Worm (Caenorhabditis elegans) whole organism, dauer: Measurements from ENCODE around the gene kvs-4.

Source experiments
- unc-62 ChIP-seq: sonication (generic microtip); optimal IDR thresholded peaks from 2 replicates; lab custom pipeline; 2017; ENCODE audit warnings: missing biosample characterization, missing genetic modification reagents, missing genetic modification characterization

Gene kvs-4

DNA sequence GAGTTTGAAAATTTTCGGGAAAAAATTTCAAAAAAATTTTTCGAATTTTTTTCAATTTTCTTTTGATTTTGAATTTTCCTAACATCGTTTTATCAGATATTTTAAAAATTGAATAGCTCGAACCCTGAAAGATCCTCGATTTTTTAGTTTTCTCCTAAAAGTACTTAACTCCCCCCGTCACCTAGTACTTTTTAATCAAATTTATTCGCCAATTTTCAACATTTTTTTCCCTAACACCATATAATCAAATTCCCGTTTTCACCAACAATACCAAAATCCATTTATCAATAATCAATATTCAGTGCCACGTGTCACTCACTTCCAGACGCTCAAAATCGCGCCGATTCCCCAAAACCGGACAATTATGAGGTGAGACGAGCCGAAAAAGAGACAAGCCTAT, at the start of gene kvs-4:
Gene kvs-4, plus strand, starts transcription at position 301 of the 400 bp plus-strand sequence.
- no peak for TF ChIP-seq unc-62

DNA sequence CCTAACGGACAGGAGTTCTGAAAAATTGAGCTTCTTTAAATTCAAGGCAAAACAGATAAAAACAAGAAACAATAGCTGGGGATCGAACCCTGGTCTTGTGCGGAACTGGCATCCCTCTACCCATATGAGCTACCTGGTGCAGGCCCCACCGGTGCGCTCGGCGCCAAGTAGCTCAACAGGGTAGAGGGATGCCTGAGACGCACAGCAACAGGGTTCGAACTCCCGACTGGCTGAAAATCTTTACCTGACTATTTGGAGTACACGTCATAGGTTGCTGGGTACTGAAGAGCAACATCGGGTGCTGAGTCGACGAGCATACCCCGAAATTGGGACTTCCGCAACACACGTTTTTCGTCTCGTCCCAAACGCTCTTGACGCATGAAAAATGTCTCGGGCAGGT, 49.5 kb upstream of the kvs-4 start:
- no peak for TF ChIP-seq unc-62

DNA sequence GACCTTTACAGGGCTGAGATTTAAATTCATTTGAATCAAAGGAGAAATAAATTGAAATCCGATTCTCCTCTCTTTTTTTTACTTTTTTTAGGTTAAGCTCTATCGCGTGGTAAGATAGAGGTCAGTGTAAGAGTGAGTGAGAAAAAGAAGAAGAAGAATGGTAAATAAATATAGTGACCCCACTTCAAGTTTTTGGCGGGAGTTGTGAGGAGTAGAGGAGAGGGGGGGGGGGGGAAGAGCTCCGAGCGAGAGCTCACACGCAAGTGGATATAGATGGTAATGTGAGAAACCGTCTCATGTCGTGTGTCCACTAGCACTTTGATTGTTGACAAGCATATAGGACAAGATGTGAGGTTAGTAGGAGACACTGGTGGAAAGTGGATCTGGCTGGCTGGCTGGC, 45.4 kb upstream of the kvs-4 start, which contains the start of gene W05B2.2:
Gene W05B2.2, minus strand, starts transcription at position 101 of the 400 bp plus-strand sequence.
- TF ChIP-seq unc-62 = no peak

DNA sequence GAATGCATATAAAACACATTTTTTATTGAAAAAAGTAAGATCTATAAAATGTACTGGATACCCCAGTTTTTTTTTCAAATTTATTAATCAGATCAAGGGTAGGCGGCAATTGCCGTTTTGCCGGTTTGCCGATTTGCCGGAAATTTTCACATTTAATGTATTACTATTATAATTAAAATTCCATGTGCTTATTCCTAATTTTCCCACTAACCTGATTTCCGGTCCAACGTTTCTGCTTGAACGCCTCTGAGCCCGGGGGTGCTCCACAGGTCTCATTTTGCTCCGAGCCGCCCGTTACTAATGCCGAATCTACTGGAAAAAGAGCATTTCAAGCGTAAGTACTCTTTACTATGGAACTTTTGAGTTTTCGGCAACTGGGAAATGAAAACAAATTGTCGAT, 42.7 kb upstream of the kvs-4 start, which contains the start of gene dhc-4:
Gene dhc-4, plus strand, starts transcription at position 301 of the 400 bp plus-strand sequence.
- no peak for TF ChIP-seq unc-62

DNA sequence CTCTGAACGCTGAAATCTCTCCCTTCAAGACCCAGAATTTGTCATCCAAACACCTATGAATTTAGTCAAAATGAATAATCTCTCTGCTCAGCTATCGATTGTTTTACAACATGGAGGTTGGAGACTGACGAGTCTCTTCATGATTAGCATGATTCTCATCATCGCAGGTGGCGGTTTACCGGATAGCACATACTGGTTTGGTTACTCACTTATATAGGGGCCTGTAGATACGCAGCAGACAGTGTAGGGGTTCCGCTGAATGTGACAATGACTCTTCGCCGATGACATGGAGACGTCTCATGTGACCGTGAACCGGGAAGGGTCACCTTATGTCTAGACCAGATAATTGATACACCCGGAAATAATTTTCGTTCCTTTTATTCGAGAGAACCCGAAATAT, 35.8 kb upstream of the kvs-4 start:
- no peak for TF ChIP-seq unc-62

DNA sequence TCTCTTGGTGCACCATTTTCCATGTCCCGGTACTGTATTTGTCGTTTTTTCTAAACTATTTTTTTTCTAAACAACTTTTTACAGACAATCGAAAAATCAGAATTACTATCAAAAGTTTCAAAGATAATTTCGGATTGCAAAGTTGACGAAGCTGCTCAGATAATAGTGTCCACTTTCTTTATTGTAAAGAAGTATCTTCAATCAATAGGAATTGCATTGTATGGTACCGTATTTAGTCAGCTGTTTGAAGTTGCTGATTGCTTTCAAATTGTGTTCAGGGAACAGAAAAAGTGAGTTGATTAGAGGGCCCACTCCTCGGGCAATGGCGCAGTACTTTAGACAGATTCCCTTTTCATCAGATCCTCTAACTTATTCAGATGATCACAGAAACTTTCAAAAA, 30.8 kb upstream of the kvs-4 start:
- TF ChIP-seq unc-62 = no peak

DNA sequence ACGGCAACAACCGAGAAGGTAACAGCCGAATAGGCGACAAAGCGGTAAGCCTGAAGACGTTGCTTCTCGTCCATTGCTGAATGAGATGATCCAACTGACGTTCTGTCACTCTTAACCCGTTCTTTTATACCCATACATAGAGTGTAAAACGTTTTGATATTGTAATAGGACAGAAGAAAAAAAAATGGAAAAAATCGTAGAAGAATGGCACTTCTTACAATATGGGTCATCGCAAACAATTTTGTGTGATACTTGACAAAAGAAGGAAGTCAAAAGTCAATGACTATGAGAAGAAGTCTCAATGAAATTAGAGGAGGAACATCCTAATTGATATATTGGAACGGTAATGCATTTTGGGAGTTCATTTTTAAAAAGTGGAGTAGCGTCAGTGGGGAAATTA, 29.2 kb upstream of the kvs-4 start, which contains the start of gene col-92:
Gene col-92, minus strand, starts transcription at position 101 of the 400 bp plus-strand sequence.
- TF ChIP-seq unc-62 = no peak

DNA sequence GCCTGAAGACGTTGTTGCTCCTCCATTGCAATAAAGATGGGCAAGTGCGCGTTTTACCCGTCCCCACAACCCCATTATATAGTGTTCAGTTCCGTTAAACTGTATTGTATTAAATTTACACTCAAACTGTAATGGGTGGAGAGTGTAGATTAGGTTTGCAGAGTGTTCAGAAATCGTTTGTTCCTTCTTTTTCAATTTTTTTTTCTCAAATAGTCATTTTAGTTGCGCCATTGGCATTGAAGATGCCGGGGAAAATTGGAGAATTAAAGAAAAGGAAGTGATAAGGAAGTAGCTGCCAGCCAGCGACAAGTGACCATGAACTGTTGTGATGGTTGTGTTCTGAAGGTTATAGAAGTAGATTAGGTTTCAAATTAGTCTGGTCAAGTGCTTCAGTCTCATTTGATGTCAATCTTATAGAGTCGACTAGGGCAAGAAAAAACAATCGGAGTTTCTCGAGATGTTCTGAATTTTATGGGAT, 26.8 kb upstream of the kvs-4 start, which contains the start of gene col-93:
Gene col-93, minus strand, starts transcription at position 51 of the 478 bp plus-strand sequence.
- TF ChIP-seq unc-62 = no peak

DNA sequence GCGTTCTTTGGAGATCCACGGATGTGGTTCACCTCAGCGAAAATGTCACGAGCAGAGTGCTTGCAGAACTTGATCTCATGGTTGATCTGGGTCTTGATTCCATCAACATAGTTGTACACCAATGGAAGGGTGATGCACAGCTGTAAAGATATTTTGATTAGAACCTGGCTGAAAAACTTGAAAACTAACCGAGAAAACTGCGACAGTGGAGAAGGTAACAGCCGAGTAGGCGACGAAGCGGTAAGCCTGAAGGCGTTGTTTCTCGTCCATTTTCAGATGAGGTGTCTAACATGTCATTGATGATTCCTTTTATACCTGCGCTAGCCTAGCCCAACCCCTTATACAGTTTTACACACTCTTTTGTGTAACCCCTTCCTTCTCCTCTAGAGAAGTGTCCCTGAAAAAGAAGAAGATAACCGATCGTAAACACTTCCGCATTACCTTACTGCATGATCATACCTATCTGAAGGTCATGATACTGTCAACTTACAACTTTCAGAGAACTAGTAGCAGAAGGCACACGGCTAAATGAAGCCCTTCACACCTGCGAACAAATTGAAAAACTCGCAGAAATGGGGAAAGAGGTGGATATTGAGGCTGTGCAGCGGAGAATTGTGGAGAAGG, 24.7 kb upstream of the kvs-4 start, which contains the start of gene col-94:
Gene col-94, minus strand, starts transcription at position 313 of the 624 bp plus-strand sequence.
- TF ChIP-seq unc-62 = no peak

DNA sequence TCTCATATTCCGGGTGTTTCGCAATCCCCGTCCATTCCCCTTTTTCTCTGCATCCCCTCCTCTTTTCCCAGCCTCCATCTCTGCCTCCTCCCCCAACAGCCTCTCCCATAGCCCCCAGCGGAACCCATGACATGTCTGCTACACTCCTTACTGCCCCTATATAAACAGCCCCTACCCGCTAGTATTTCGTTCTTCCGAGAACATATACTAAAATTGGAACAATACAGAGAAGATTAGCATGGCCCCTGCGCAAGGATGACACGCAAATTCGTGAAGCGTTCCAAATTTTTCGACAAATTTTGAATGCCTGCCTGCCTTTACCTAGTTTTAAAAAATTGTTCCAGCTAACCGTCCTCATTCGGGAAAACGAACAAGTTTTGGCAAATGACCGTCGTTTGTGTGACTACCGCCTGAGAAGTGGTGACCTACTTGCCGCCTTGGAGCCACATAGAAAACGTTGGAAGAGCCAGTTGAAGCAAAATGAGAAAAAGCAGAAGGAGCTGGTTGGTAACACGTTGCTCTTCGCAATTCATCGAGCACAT, 22.8 kb upstream of the kvs-4 start:
- no peak for TF ChIP-seq unc-62

DNA sequence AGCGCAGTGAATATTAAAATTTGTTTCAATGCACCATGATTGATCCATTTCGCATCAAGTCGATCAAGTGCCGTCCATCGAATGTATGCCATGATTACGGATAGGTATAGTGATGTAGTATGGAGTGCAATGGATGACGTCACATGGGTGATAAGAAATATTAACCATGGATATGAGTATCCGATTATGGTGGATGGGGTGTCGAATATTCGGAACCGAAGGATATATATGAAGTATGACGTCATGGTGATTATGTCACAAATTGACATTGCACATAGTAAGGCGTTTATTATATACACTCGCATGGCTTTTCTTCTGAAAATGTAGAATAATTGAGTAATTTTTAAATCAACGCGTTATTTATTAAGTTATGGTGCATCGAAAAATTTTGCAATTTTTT, 18.3 kb upstream of the kvs-4 start:
- TF ChIP-seq unc-62 = no peak

DNA sequence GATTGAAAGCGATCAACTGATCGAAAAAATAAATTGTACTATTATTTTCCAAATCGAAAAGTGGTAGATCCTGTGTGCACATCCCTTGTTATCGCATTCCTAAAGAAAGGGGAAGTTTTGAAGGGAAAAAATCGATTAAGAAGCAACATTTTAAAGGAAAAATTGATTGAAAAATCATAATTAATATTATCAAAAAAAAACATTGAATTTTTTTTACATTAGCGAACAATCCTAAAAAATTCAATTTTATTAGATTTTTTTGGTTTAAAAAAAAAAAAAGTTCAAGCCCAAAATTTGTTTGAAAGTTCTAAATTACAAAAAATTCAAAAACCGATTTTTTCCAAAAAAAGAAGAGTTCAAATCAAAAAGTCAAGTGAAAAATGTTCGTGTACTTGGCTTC, 17.2 kb upstream of the kvs-4 start, which contains the start of gene dmsr-5:
Gene dmsr-5, minus strand, starts transcription at position 101 of the 400 bp plus-strand sequence.
- no peak for TF ChIP-seq unc-62

DNA sequence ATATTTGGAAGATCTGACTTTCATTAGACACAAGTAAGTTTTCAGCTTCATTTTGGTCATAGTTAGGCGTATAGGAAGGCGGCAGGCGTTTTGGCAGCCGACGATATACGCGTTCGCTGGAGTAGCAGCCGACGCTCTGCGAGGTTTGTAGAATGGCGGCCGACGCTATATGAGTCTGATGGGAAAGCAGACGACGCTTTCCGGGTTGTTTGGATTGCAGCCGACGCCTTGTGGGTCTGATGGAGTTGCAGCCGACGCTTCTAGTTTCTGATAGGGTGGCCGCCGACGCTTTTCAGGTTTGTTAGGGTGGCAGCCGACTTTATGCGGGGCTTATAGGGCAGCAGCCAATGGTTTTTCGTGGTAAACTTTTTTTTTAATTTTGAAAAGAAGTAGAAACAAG, 9.6 kb upstream of the kvs-4 start:
- TF ChIP-seq unc-62 = no peak

DNA sequence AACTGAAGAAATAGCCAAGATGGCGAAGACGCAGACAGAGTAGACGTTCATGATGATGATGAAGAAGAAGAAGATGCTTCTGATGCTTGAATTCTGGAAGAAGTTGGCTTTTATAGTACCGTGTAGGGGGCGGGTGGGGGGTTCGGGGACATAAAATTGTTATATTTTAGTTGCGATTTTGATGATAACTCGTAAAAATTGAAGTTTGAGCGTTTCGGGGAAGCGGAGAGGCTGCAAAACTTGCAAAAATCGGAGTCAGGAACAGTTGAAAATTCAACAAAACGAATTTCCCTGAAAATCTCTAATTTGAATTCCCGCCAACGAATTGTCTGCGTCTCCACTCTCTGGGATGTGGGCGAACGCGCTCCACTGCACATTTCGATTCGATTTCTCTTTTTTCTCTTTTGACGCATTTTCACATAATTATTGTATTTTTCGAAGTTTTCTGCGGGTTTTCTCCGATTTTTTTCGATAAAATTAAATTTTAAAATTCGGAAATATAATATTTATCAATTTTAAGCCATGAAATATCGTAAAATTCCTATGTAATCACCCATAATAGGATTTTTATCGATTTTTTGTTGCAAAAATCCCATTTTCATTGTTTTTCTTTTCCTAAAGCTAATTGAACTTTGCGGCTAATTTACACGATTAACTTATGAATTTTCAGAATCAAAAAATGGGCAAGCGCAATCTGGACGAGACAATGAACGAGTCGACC, 4.7 kb upstream of the kvs-4 start, which contains the start of the genes fipr-17 and Y48A6B.3:
Gene fipr-17, minus strand, starts transcription at position 51 of the 721 bp plus-strand sequence.
Gene Y48A6B.3, plus strand, starts transcription at position 671 of the 721 bp plus-strand sequence.
- no peak for TF ChIP-seq unc-62

DNA sequence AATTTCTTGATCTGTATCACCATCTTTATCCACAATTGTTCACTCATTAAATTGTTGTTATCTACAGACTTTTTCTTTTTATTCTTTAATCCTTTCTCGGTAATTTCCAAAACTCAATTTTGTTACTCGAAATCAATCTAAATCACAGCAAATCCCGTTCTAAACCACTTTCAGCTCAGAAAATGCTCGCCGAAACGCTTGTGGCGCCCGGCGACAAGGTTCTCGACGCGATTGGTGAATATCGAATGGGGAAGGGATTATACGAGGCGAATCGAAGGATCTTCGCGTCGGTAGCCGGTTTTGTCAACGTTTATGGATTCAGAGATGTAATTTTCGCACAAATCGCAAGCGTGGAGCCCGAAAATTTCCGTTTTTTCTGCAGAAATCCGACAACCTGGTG, 3.5 kb upstream of the kvs-4 start, which contains the start of gene exos-1:
Gene exos-1, plus strand, starts transcription at position 175 of the 400 bp plus-strand sequence.
- TF ChIP-seq unc-62 = no peak

DNA sequence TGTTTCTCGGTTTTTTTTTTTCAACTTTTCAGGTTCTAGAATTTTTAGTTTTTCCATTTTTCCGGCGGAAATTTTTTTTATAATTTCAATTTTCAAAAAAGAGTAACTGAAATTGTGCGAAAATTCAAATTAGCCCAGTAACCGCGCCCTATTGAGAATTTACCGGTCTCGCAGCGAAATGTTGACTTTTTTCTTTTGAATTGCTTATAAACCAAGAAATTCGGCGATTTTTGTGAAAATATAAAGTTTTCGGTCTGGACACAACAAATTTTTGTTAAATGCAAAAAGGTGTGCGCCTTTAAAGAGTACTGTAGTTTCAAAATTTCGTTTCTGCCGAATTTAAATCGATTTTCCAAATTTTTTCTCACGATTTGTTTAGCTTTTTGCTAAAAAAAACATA, 1.8 kb upstream of the kvs-4 start:
- TF ChIP-seq unc-62 = no peak

DNA sequence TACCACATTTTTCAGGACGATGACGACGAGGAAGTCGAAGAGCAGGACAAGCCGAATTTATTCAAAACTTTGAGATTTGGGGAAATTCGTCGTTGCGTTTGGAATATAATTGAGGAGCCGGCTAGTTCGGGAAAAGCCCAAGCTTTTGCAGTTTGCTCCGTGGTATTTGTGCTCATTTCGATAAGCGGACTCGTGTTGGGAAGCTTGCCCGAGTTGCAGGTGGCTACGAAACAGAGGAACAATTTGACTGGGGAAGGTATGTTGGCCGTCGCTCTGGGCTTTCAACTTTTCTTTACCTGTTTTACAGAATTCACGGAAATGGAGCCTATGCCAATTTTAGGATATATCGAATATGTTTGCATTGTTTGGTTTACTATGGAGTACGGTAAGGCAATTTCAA, 9.9 kb downstream of the kvs-4 start:
- no peak for TF ChIP-seq unc-62
